Worm (Caenorhabditis elegans) whole organism, young adult: ENCODE results near the gene hpo-28.

ENCODE experiments used
- F22D6.2 ChIP-seq: sonication (generic microtip); optimal IDR thresholded peaks from 2 replicates; lab custom pipeline; 2016; ENCODE audit warnings: mild to moderate bottlenecking, missing genetic modification characterization, missing compliant biosample characterization
- lsl-1 ChIP-seq: fragments of 200-800 bp; sonication (Bioruptor generic); optimal IDR thresholded peaks from 2 replicates; lab custom pipeline; 2018; ENCODE audit warnings: mild to moderate bottlenecking, missing genetic modification characterization, moderate library complexity, missing compliant biosample characterization
- snpc-4 ChIP-seq, 5 experiments: fragments of 150-350 bp in 1 of 5; sonication (generic microtip) in 4 of 5; optimal IDR thresholded peaks; 2 replicates each; lab custom pipeline; 2014 to 2018; ENCODE audit warnings: missing genetic modification characterization in 5 of 5, missing biosample characterization in 3 of 5, antibody characterized with exemption in 2 of 5, mild to moderate bottlenecking in 2 of 5, missing compliant biosample characterization in 2 of 5, missing genotype in 2 of 5, moderate library complexity in 2 of 5, missing genetic modification reagents in 1 of 5
- unc-130 ChIP-seq: sonication (generic microtip); optimal IDR thresholded peaks from 2 replicates; lab custom pipeline; 2016; ENCODE audit warnings: missing genetic modification reagents, missing genetic modification characterization, missing compliant biosample characterization

DNA sequence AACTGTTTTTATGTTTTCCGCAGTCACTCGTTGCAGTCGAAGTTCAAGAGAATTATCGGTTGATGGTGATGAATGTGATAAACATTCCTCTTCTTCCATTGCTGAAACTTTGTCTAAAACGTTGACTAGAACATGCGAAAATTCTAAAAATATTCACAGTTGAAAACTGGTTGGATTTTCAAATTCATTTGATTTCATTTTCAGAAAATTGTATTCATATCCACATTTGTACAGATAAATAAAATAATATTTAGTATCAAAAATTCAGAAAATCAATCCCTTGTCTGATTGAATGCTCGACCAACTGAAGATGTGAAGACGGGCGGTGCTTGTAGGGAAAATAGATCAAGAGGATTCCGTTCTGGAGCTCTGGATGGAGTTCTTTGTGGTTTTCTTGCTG is 31.3 kb downstream of the hpo-28 start, which contains the start of gene F54E7.9:
- TF ChIP-seq unc-130 (GFP tag; lab: Kevin White, UChicago) (no peak), F22D6.2 (tag; lab: Kevin White, UChicago) (no peak), lsl-1 (no peak), snpc-4 (GFP tag; optimal IDR thresholded peaks at IDR 0.05; lab: Kevin White, UChicago) (no peak), snpc-4 (tag; optimal IDR thresholded peaks at IDR 0.05; lab: Kevin White, UChicago) (no peak)
